Worm (Caenorhabditis elegans) whole organism, L4 larva: ENCODE data around the gene K06H7.2.

Experiments
- D1046.2 ChIP-seq: fragments of 200-800 bp; sonication (Bioruptor generic); IDR thresholded peaks from 2 replicates; pipeline ENCODE4 v1.3.6; 2022; ENCODE audit warnings: missing genetic modification characterization, missing compliant biosample characterization
- ceh-82 ChIP-seq: sonication (generic microtip); optimal IDR thresholded peaks from 2 replicates; lab custom pipeline; 2017; ENCODE audit warnings: missing biosample characterization, missing genetic modification characterization
- ces-1 ChIP-seq: fragments of 150-350 bp; sonication (generic microtip); optimal IDR thresholded peaks from 4 replicates; lab custom pipeline; 2014; ENCODE audit warnings: missing biosample characterization, missing genetic modification reagents, missing genetic modification characterization
- lsy-2 ChIP-seq, 2 experiments: fragments of 150-350 bp in 1 of 2; sonication (generic microtip) in 1 of 2; optimal IDR thresholded peaks; 2 replicates each; lab custom pipeline; 2014 to 2017; ENCODE audit warnings: missing biosample characterization in 2 of 2, missing genetic modification characterization in 2 of 2
- mep-1 ChIP-seq: fragments of 150-350 bp; sonication (generic microtip); optimal IDR thresholded peaks from 3 replicates; lab custom pipeline; 2014; ENCODE audit warnings: missing biosample characterization, missing genetic modification characterization
- nhr-11 ChIP-seq: fragments of 150-350 bp; optimal IDR thresholded peaks from 2 replicates; lab custom pipeline; 2014; ENCODE audit warnings: missing biosample characterization, missing genetic modification characterization
- nhr-77 ChIP-seq: fragments of 150-350 bp; optimal IDR thresholded peaks from 2 replicates; lab custom pipeline; 2014; ENCODE audit warnings: missing biosample characterization, missing genetic modification characterization
- pha-4 ChIP-seq, 2 experiments: fragments of 150-350 bp in 1 of 2; fragments of 200-800 bp in 1 of 2; sonication (Bioruptor generic) in 1 of 2; IDR thresholded peaks in 1 of 2; optimal IDR thresholded peaks in 1 of 2; 2 replicates each; pipeline versions ENCODE4 v1.3.6 to Lab custom; 2014 to 2022; ENCODE audit warnings: missing genetic modification characterization in 2 of 2, missing genetic modification reagents in 2 of 2, missing biosample characterization in 1 of 2, missing compliant biosample characterization in 1 of 2
- pqm-1 ChIP-seq: sonication (generic microtip); optimal IDR thresholded peaks from 2 replicates; lab custom pipeline; 2017; ENCODE audit warnings: missing biosample characterization, missing genetic modification characterization
- spr-1 ChIP-seq: sonication (generic microtip); optimal IDR thresholded peaks from 2 replicates; lab custom pipeline; 2016; ENCODE audit warnings: mild to moderate bottlenecking, missing genetic modification characterization, missing compliant biosample characterization
- zag-1 ChIP-seq: fragments of 150-350 bp; optimal IDR thresholded peaks from 2 replicates; lab custom pipeline; 2014; ENCODE audit warnings: missing biosample characterization, missing genetic modification characterization
- ztf-11 ChIP-seq: fragments of 150-350 bp; optimal IDR thresholded peaks from 2 replicates; lab custom pipeline; 2014; ENCODE audit warnings: missing biosample characterization, missing genetic modification characterization

DNA sequence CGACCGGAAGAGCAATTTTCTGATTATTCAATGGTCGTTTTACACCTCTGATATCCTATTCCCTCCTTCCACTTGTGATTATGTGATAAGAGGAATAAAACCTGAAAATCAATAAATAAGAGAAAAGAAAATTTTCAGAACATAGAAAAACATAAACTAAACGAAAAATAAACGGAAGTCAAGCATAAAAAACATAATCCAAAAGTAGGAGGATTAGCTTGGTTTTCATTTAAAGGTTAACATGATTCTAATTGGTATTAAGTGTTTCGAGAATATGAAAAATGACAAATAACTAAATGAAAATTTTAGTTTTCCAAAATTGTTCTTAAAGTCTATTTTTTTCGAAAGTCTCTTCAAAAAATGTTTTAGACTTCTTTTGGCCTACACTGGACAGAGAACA, 27.8 kb downstream of the K06H7.2 start, which contains the start of gene gei-8:
- TF ChIP-seq ces-1 (no peak), mep-1 (tag; lab: Kevin White, UChicago) (no peak), nhr-77 (tag; lab: Kevin White, UChicago) (no peak), nhr-11 (no peak), ceh-82 (no peak), spr-1 (no peak), ztf-11 (tag; lab: Kevin White, UChicago) (no peak), lsy-2 (tag; optimal IDR thresholded peaks at IDR 0.05; lab: Kevin White, UChicago) (no peak), pha-4 (GFP tag; IDR thresholded peaks at IDR 0.05; lab: Robert Waterston, UW) (no peak), pha-4 (tag; optimal IDR thresholded peaks at IDR 0.05; lab: Kevin White, UChicago) (no peak), zag-1 (tag; lab: Kevin White, UChicago) (no peak), pqm-1 (no peak), D1046.2 (GFP tag; lab: Robert Waterston, UW) (no peak)
